Worm (Caenorhabditis elegans): ENCODE results near the gene C24D10.49.

C24D10.49 gene

DNA sequence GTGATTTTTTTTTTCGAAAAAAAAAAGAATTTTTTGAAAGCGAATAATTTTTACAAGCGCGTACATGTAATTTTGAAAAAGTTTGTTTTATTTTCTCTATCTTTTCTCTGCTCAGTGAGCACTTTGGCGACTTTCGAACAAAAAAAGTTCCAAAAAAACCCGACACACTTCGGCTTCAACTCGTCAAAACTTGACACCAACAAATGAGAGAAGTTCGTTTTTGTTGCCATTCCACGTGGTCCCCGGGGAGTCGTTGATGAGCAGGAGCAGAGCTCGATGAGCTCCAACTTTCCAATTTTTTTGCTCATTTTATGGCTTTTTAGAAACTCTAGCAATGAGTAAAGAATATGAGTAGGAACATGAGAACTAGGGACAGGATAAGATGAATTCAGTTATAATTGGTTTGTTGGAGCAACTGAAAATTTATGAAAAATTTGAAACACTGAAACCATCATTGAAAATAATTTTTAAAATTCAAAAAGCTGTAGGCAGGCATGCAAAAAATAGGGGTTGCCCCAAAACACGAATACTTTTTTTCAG, 46.7 kb downstream of the C24D10.49 start:
- no peak for TF ChIP-seq Y53G8AR.9 (GFP tag; conservative IDR thresholded peaks at IDR 0.05)

- TF ChIP-seq atf-7 (tag; optimal IDR thresholded peaks at IDR 0.05) (no peak), unc-130 (GFP tag; optimal IDR thresholded peaks at IDR 0.05) (no peak), ZK185.1 (tag; optimal IDR thresholded peaks at IDR 0.05; ENCODE audit: poor library complexity, severe bottlenecking) (no peak)
Observed at ce11 chrIV:5109943-5110342, 47.2 kb downstream of the C24D10.49 start.

- no peak for TF ChIP-seq mel-28 (tag; optimal IDR thresholded peaks at IDR 0.05; ENCODE audit: borderline replicate concordance)
- TF ChIP-seq atf-7 (tag; optimal IDR thresholded peaks at IDR 0.05) = no peak
- no peak for TF ChIP-seq F55B11.4 (tag; optimal IDR thresholded peaks at IDR 0.05; ENCODE audit: borderline replicate concordance, insufficient read depth)
- no peak for TF ChIP-seq hlh-26 (GFP tag; conservative IDR thresholded peaks at IDR 0.05)
- TF ChIP-seq zfh-2 (GFP tag; conservative IDR thresholded peaks at IDR 0.05) = no peak
Observed at ce11 chrIV:5108971-5109370, 48.2 kb downstream of the C24D10.49 start.
